Worm (Caenorhabditis elegans): ENCODE data around the gene F44D12.19.

DNA sequence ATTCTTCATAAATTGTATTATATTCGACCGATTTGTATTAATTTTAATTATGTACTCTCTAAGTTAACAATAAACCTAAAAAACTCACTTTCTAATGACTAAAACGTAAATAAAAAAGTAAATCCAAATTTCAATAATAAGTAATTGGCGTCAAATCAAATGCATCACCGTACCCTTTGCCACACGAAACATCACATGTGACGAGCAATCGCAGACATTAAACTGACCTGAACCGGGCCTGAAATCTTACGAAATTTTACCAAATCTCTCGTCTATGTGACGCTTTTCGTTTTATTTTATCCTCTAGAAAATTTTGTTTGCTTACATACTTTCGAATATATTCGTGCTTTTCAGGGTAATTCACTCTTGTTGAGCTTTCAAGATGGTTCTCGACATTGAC, 18.0 kb upstream of the F44D12.19 start, which contains the start of the genes C47E12.2 and sars-1:
- no peak for TF ChIP-seq snpc-4 (tag; optimal IDR thresholded peaks at IDR 0.05)
- TF ChIP-seq elt-3 (tag; optimal IDR thresholded peaks at IDR 0.05) = no peak
- TF ChIP-seq lin-13 (tag; optimal IDR thresholded peaks at IDR 0.05) = no peak
- TF ChIP-seq unc-62 (GFP tag; optimal IDR thresholded peaks at IDR 0.05) = no peak
- no peak for TF ChIP-seq cnd-1 (tag; optimal IDR thresholded peaks at IDR 0.05)
- TF ChIP-seq nhr-28 (tag; optimal IDR thresholded peaks at IDR 0.05) = no peak
- no peak for TF ChIP-seq ztf-11 (tag; optimal IDR thresholded peaks at IDR 0.05)
- TF ChIP-seq mab-5 (tag; optimal IDR thresholded peaks at IDR 0.05) = no peak
- no peak for TF ChIP-seq ces-1 (GFP tag; optimal IDR thresholded peaks at IDR 0.05)
- TF ChIP-seq blmp-1 (tag; optimal IDR thresholded peaks at IDR 0.05) = no peak
- no peak for TF ChIP-seq pha-4 (tag; optimal IDR thresholded peaks at IDR 0.05)
- no peak for TF ChIP-seq M03D4.4 (tag; optimal IDR thresholded peaks at IDR 0.05)
